Fruit fly (Drosophila melanogaster): ENCODE data around the gene Qsox2.

Gene Qsox2

DNA sequence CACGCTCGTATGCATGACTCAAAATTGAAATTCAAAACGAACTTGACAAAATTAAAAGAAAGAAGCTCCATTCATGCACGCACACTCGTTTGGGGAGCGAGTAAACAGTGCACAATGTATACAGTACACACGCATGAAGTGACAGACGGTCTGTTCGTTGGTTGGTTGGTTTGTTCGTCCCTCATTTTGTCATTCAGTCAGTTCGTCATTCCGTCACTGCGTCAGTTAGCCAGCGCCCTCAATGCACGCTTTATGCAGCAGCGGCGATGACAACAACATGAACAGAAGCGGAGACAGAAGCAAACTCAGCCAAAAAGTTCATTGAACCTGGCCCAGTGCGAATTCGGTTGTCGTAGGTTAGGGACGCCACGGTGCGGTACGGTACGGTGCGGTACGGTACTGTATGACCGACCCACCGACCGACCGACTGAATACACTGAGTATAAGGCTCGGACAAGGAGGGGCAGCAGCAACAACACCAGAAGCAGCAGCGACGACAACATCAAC is 27.4 kb downstream of the Qsox2 start:
- TF ChIP-seq Crg-1 (GFP tag; optimal IDR thresholded peaks at IDR 0.05), result no peak
- no peak for TF ChIP-seq toe (GFP tag; optimal IDR thresholded peaks at IDR 0.05)
- TF ChIP-seq cic (GFP tag; optimal IDR thresholded peaks at IDR 0.05), result no peak
- no peak for TF ChIP-seq kay (GFP tag; ENCODE audit: borderline replicate concordance)
- no peak for TF ChIP-seq pad (GFP tag; optimal IDR thresholded peaks at IDR 0.05)
- no peak for TF ChIP-seq CG1620 (GFP tag; optimal IDR thresholded peaks at IDR 0.05)
- TF ChIP-seq CG7045 (GFP tag; optimal IDR thresholded peaks at IDR 0.05), result no peak
- no peak for TF ChIP-seq CG12768 (GFP tag; optimal IDR thresholded peaks at IDR 0.05)
- TF ChIP-seq CG5204 (GFP tag; optimal IDR thresholded peaks at IDR 0.05), result no peak
- no peak for TF ChIP-seq bab1 (GFP tag; optimal IDR thresholded peaks at IDR 0.05)
- no peak for TF ChIP-seq Mnt (GFP tag; optimal IDR thresholded peaks at IDR 0.05)
- no peak for TF ChIP-seq CG33017 (tag; optimal IDR thresholded peaks at IDR 0.05)
- no peak for TF ChIP-seq CG14711 (tag; optimal IDR thresholded peaks at IDR 0.05)
- TF ChIP-seq Hr96 (GFP tag; optimal IDR thresholded peaks at IDR 0.05), result no peak
- no peak for TF ChIP-seq ovo (GFP tag; optimal IDR thresholded peaks at IDR 0.05)
- TF ChIP-seq CG7101 (tag; optimal IDR thresholded peaks at IDR 0.05), result no peak
- TF ChIP-seq Clk (GFP tag; optimal IDR thresholded peaks at IDR 0.05), result no peak
- no peak for TF ChIP-seq CG11617 (GFP tag; optimal IDR thresholded peaks at IDR 0.05)

DNA sequence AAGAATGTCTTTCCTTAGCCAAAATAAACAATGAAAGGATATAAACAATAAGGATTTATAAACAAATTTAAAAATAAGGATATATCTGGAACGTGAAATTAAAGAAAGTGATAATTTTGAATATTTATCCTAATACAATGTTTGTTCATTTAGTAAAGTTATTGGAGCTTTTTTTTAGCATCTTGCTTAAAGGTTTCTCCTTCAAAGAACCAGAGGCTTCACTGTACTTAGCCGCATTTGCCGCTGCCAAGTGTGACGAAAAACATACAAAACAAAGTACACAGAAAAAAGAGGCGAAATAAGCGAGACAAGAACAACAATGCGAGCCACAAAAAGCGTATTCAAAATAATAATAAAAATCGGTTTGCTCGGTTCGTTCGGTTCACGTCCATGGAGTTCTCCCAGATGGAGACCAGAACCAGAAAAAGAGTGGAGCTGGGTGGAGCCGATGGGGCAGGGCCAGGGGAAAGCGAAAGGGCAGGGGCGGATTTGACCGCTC is 27.9 kb downstream of the Qsox2 start:
- TF ChIP-seq cic (GFP tag; optimal IDR thresholded peaks at IDR 0.05) (no peak), Hr96 (GFP tag; optimal IDR thresholded peaks at IDR 0.05) (no peak), CG1620 (GFP tag; optimal IDR thresholded peaks at IDR 0.05) (no peak), ovo (GFP tag; optimal IDR thresholded peaks at IDR 0.05) (no peak), tj (GFP tag; optimal IDR thresholded peaks at IDR 0.05) (no peak), CG33017 (tag; optimal IDR thresholded peaks at IDR 0.05) (no peak)

DNA sequence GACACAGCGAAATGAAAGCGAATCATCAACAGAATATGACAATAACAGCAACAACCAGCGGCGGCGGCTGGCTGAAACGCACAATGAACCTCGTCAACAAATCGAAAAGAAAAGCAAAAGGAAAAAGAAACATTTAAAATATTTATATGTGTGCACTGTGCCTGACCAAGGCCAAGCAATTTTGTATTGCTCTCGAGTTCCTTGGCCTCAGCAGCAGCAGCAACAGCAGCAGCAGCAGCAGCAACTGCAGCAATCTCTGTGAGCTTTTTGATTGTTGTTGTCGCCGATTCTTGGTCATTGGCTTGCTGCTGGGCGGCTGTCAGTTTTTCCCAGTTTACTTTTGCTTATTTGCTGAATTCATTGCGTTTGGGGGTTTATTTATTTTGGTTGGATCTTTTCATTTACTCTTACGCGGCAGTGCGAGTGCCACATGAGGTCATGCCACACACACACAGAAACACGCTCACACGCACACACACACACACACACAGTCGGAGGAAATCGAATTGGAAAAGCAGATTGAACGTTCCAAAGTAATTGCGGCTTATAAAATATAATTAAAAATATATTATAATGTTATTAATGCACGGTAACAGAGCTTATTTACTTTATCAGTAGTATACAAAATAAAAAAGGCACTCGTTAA is 30.6 kb downstream of the Qsox2 start:
- no peak for TF ChIP-seq ovo (GFP tag; optimal IDR thresholded peaks at IDR 0.05)
- peak; percentile 38 for TF ChIP-seq kay (GFP tag; ENCODE audit: borderline replicate concordance)

DNA sequence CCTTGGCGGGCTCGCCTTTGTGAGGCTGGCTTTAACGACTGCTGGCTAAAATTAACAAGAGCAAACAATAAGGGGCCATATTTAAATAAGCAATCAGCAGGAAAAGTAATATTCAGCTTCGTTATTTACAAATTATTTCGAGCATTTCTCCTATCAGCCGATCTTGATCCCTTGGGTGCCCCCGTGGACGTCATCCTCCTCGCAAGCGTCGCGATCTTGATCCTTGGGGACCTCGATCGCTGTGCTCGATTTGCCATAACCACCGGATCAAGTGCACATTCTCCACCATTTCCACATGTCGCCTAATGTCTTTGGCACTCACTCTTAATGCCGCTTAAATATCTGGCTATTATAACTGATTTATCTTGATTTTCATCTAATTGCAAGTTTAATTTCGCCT is 31.1 kb downstream of the Qsox2 start:
- TF ChIP-seq CG33017 (tag; optimal IDR thresholded peaks at IDR 0.05) (no peak), CG7045 (GFP tag; optimal IDR thresholded peaks at IDR 0.05) (no peak), CG12768 (GFP tag; optimal IDR thresholded peaks at IDR 0.05) (no peak), Mnt (GFP tag; optimal IDR thresholded peaks at IDR 0.05) (no peak), toe (GFP tag; optimal IDR thresholded peaks at IDR 0.05) (no peak), Crg-1 (GFP tag; optimal IDR thresholded peaks at IDR 0.05) (no peak), Clk (GFP tag; optimal IDR thresholded peaks at IDR 0.05) (no peak), cnc (optimal IDR thresholded peaks at IDR 0.05) (no peak), bab1 (GFP tag; optimal IDR thresholded peaks at IDR 0.05) (no peak), pad (GFP tag; optimal IDR thresholded peaks at IDR 0.05) (no peak), CG5204 (GFP tag; optimal IDR thresholded peaks at IDR 0.05) (no peak), ovo (GFP tag; optimal IDR thresholded peaks at IDR 0.05) (no peak), CG14711 (tag; optimal IDR thresholded peaks at IDR 0.05) (no peak), tj (GFP tag; optimal IDR thresholded peaks at IDR 0.05) (no peak), Hr96 (GFP tag; optimal IDR thresholded peaks at IDR 0.05) (no peak), CG7101 (tag; optimal IDR thresholded peaks at IDR 0.05) (no peak), CG1620 (GFP tag; optimal IDR thresholded peaks at IDR 0.05) (no peak), cic (GFP tag; optimal IDR thresholded peaks at IDR 0.05) (no peak), kay (GFP tag; ENCODE audit: borderline replicate concordance) (no peak)

DNA sequence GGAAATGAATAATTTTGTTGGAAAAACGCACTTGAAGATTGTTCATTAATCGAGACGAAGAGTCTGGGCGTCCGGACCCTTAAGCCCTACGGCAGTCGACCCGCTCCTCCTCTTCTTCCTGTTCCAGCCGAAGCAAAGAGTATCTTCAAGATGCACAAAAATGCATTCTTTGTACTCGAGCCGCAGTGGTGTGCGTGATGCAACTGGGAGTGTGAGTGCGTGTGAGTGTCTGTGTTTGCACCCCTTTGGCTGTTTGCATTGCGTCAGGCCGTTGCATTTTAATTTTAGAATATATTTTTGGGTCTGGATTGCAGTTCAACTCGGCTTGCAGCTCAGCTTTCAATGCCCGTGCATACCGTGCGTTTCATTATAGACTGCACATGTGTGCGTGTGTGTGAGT is 32.2 kb downstream of the Qsox2 start:
- TF ChIP-seq cic (GFP tag; optimal IDR thresholded peaks at IDR 0.05) (no peak), CG5204 (GFP tag; optimal IDR thresholded peaks at IDR 0.05) (no peak), CG12768 (GFP tag; optimal IDR thresholded peaks at IDR 0.05) (no peak), tj (GFP tag; optimal IDR thresholded peaks at IDR 0.05) (no peak), Crg-1 (GFP tag; optimal IDR thresholded peaks at IDR 0.05) (no peak)

DNA sequence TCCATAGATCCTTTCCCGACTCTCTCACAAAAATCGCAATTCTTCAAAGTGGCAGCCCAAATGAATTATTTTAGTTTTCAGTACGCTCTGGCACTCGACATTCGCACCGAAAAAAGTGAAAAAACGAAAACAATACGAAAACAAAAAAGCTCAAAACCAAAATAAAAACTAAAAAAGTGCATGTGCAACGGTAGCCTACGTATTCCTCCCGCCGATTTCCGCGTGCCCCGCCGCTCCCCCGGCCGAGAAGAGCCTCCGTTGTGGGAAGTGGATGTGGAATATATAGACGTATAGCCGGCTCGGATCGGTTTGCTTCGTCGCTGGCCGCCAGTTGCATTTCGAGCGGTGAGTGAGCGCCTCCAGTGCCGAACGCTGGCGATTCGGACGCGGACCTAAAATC is 34.5 kb downstream of the Qsox2 start:
- TF ChIP-seq CG7101 (tag; optimal IDR thresholded peaks at IDR 0.05) (no peak), CG12768 (GFP tag; optimal IDR thresholded peaks at IDR 0.05) (peak; percentile 46)

DNA sequence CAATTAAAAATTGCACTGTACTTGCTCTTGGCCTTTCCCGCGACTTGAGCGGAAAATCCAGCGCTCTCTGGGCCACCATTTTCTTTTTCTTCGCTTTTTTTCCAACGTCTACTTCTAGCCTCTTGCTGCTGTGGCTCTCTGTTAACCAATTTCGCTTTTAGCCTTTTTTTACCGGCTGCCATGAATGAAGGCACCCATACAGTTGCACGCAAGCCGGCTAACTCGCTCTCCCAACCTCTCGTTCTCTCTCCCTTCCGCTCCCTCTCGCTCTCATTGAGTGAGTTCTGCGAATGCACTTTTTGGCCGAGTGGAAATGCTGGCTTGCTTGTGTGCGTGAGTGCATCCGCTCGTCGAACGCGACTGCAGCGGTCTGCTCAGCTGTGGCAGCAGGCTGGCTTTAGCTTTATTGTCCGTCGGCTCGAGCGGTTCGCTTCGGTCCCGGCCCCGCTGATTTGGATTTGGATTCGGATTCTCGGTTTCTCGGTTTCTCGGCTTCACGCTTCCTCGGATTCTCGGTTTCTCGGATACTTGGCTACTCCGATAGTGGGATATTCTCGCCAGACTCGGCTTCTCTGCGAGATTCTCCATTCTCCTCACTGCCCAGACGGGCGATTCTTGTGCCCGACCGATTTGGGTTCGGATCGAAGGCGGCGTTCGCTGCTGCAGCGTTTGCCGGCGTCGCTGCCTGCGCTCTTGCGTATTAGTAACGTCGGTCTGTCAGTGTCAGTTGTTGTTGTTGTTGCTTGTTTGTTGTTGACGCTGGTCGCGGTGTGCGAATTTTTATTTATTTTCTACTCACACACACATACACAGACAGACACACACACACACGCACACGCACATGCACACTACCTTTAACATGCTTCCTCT is 35.4 kb downstream of the Qsox2 start, which contains the start of gene Eip93F:
TSS of gene Eip93F (plus strand) at position 424 of the 870 bp plus-strand sequence.
- TF ChIP-seq CG7101 (tag; optimal IDR thresholded peaks at IDR 0.05) (peak; percentile 3), Mnt (GFP tag; optimal IDR thresholded peaks at IDR 0.05) (peak; percentile 39), cic (GFP tag; optimal IDR thresholded peaks at IDR 0.05) (peak; percentile 62), CG12768 (GFP tag; optimal IDR thresholded peaks at IDR 0.05) (no peak), Hr96 (GFP tag; optimal IDR thresholded peaks at IDR 0.05) (peak; percentile 24), ovo (GFP tag; optimal IDR thresholded peaks at IDR 0.05) (peak; percentile 59)

Data from whole organism, adult.